Worm (Caenorhabditis elegans): ENCODE data around the gene isw-1.

DNA sequence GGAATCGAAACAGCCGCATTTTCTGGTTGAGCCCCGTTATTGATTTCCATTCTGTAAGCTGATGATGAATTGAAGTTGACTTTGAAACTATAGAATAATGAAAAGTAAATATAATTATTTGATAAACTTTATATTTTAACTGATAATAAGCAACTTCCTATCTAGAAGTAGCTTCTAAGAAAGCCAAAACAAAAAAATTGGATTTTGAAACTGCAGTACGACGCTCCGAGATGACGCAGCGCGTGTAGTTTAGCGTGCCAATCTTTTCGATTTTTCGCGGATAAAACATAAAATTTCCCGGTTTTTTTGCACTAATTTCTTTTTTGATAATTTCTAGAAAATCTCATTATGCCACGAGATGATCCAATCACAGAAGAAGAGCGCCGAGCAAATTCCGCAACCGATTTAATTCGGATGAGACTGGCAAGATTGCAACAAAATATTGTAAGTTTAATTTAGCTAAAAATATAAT lies 12.3 kb upstream of the isw-1 start, which contains the start of the genes bath-41 and F37A4.2:
- TF ChIP-seq tbx-2 (tag; optimal IDR thresholded peaks at IDR 0.05) (no peak), pqm-1 (tag; optimal IDR thresholded peaks at IDR 0.05) (no peak)

Measured in whole organism, L1 larva.